Worm (Caenorhabditis elegans): ENCODE measurements around the gene prdx-3.
A peak's percentile ranks its signal among the peaks of the same experiment; 100 is the strongest.

ce11 chrIII:4412108-4413009, 5.1 kb downstream of the prdx-3 start:
- TF ChIP-seq ceh-20 (GFP tag; IDR thresholded peaks at IDR 0.05), result no peak
- TF ChIP-seq lir-3 (tag; optimal IDR thresholded peaks at IDR 0.05), result no peak
- TF ChIP-seq nhr-76 (tag; optimal IDR thresholded peaks at IDR 0.05), result no peak
- peak in 1 of 2 experiments; percentile 61 for TF ChIP-seq lsy-2 (tag; optimal IDR thresholded peaks at IDR 0.05)
- TF ChIP-seq lin-39 (tag; optimal IDR thresholded peaks at IDR 0.05), result no peak

All from whole organism, L4 larva.